Fruit fly (Drosophila melanogaster): ENCODE results near the gene Apl.
A peak's percentile ranks its signal among the peaks of the same experiment; 100 is the strongest.

Gene Apl

dm6 chr3L:16566093-16566492 is 28.9 kb upstream of the Apl start:
- TF ChIP-seq Abd-B (GFP tag; optimal IDR thresholded peaks at IDR 0.05) (no peak), pan (optimal IDR thresholded peaks at IDR 0.05) (no peak), lola (GFP tag; optimal IDR thresholded peaks at IDR 0.05) (no peak), Mio (GFP tag; optimal IDR thresholded peaks at IDR 0.05) (no peak), foxo (GFP tag; optimal IDR thresholded peaks at IDR 0.05) (no peak), sv (GFP tag; optimal IDR thresholded peaks at IDR 0.05) (no peak), psq (GFP tag; optimal IDR thresholded peaks at IDR 0.05) (no peak), Vsx2 (GFP tag; optimal IDR thresholded peaks at IDR 0.05; ENCODE audit: partially characterized antibody) (no peak), dmrt93B (GFP tag; optimal IDR thresholded peaks at IDR 0.05) (no peak), fru (GFP tag; optimal IDR thresholded peaks at IDR 0.05) (no peak), Sp1 (GFP tag; optimal IDR thresholded peaks at IDR 0.05) (no peak), CG9705 (GFP tag; optimal IDR thresholded peaks at IDR 0.05) (no peak), rgr (GFP tag; optimal IDR thresholded peaks at IDR 0.05) (no peak), usp (GFP tag; optimal IDR thresholded peaks at IDR 0.05) (no peak)

dm6 chr3L:16566700-16567221 is 28.2 kb upstream of the Apl start, which contains the start of gene UQCR-6.4L:
TSS of gene UQCR-6.4L (plus strand) at chr3L:16566750.
- TF ChIP-seq dl (GFP tag; optimal IDR thresholded peaks at IDR 0.05; ENCODE audit: insufficient read depth in 1 of 2, partially characterized antibody in 2 of 2) (no peak), Abd-B (GFP tag; optimal IDR thresholded peaks at IDR 0.05) (no peak), jim (GFP tag; optimal IDR thresholded peaks at IDR 0.05) (no peak), br (GFP tag; optimal IDR thresholded peaks at IDR 0.05) (no peak), HLH106 (tag; optimal IDR thresholded peaks at IDR 0.05) (no peak), CG32264 (GFP tag; optimal IDR thresholded peaks at IDR 0.05) (no peak), psq (GFP tag; optimal IDR thresholded peaks at IDR 0.05) (no peak), CrebA (GFP tag; optimal IDR thresholded peaks at IDR 0.05; ENCODE audit: borderline replicate concordance) (no peak), Jra (GFP tag; optimal IDR thresholded peaks at IDR 0.05) (no peak), foxo (GFP tag; optimal IDR thresholded peaks at IDR 0.05) (no peak), Dfd (GFP tag; optimal IDR thresholded peaks at IDR 0.05) (no peak), OdsH (GFP tag; optimal IDR thresholded peaks at IDR 0.05) (no peak), Hr83 (GFP tag; optimal IDR thresholded peaks at IDR 0.05; ENCODE audit: poor library complexity, severe bottlenecking) (no peak), rgr (GFP tag; optimal IDR thresholded peaks at IDR 0.05) (no peak)

DNA sequence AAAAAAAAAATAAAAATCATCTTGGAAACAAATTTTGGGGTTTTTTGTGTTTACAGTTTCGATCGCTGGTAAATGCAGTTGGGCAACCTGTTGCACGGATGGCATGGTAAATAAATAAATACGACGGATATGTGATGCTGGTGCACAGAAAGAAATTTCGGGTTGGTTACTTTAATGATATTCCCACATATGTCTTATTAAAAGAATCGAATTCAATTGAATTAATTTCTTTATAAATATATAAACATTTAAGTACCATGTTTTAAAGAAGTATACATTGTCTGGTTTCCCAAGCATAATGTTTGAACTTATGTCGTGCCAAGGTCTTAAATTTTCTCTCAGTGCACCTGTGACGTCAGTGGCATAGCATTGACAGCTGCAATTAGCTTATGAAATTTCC is 27.5 kb upstream of the Apl start:
- TF ChIP-seq brk (GFP tag; optimal IDR thresholded peaks at IDR 0.05), result no peak
- no peak for TF ChIP-seq Mio (GFP tag; optimal IDR thresholded peaks at IDR 0.05)
- TF ChIP-seq sv (GFP tag; optimal IDR thresholded peaks at IDR 0.05), result peak; percentile 14

- TF ChIP-seq Jra (GFP tag; optimal IDR thresholded peaks at IDR 0.05) (no peak), HLH106 (tag; optimal IDR thresholded peaks at IDR 0.05) (no peak), Dif (GFP tag; optimal IDR thresholded peaks at IDR 0.05; ENCODE audit: partially characterized antibody) (no peak), N (GFP tag; optimal IDR thresholded peaks at IDR 0.05) (no peak), lola (GFP tag; optimal IDR thresholded peaks at IDR 0.05) (no peak), rgr (GFP tag; optimal IDR thresholded peaks at IDR 0.05) (no peak), fru (GFP tag; optimal IDR thresholded peaks at IDR 0.05) (no peak)
These were observed 25.5 kb upstream of the Apl start for dm6 chr3L:16569456-16569855.

DNA sequence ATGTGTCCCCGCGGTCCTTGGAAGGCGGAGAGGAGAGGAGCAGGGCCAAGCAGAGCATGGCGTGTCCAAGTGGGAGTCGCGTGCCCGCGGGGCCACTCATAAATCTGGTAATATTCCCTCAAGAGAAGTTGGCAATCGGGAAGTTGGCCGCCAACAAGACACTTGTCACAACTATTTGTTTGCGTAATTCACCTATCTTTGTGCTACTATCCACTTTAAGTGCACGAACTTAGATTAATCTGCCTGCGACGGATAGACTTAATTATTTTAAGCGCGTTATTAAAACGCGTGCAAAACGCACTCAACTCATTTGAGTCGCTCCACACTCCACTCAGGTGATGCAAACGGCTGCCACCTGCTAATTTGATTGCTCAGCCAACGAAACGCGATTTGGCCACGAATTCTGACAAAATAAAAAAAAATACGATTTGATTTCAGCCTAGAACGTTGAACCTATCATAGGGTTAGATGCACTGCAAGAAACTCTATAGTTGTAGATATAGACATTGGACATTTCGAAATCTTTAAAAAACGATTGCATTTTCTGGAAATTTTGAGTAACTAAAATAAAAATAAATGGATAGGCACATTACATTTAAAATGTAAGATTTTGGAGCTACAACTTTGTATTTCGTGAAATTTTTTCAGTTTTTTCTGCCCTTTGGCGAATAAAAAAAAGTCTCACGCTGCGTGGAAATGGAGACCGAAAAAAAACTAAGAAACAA is 23.8 kb upstream of the Apl start:
- no peak for TF ChIP-seq fru (GFP tag; optimal IDR thresholded peaks at IDR 0.05)
- TF ChIP-seq Dfd (GFP tag; optimal IDR thresholded peaks at IDR 0.05), result no peak
- no peak for TF ChIP-seq usp (GFP tag; optimal IDR thresholded peaks at IDR 0.05)
- TF ChIP-seq jim (GFP tag; optimal IDR thresholded peaks at IDR 0.05), result no peak

- TF ChIP-seq Hnf4 (GFP tag; optimal IDR thresholded peaks at IDR 0.05) (no peak), usp (GFP tag; optimal IDR thresholded peaks at IDR 0.05) (no peak), h (GFP tag; optimal IDR thresholded peaks at IDR 0.05) (no peak), foxo (GFP tag; optimal IDR thresholded peaks at IDR 0.05) (no peak), jim (GFP tag; optimal IDR thresholded peaks at IDR 0.05) (no peak), lola (GFP tag; optimal IDR thresholded peaks at IDR 0.05) (no peak), N (GFP tag; optimal IDR thresholded peaks at IDR 0.05) (no peak), CrebA (GFP tag; optimal IDR thresholded peaks at IDR 0.05; ENCODE audit: borderline replicate concordance) (no peak), ey (GFP tag; optimal IDR thresholded peaks at IDR 0.05) (no peak)
These were observed 23.3 kb upstream of the Apl start for dm6 chr3L:16571739-16572063.
